Worm (Caenorhabditis elegans) whole organism, L1 larva: ENCODE data around the gene T04A8.13.
A peak's percentile ranks its signal among the peaks of the same experiment; 100 is the strongest.

Experiments used
- C16A3.4 ChIP-seq: fragments of 150-350 bp; optimal IDR thresholded peaks from 2 replicates; lab custom pipeline; 2014; ENCODE audit warnings: missing biosample characterization, missing genetic modification characterization
- C34B4.2 ChIP-seq: sonication (generic microtip); optimal IDR thresholded peaks from 2 replicates; lab custom pipeline; 2017; ENCODE audit warnings: mild to moderate bottlenecking, missing genetic modification characterization, missing compliant biosample characterization
- blmp-1 ChIP-seq: fragments of 150-350 bp; optimal IDR thresholded peaks from 2 replicates; lab custom pipeline; 2014; ENCODE audit warnings: missing biosample characterization, missing genetic modification characterization
- ceh-63 ChIP-seq: fragments of 200-800 bp; sonication (Bioruptor generic); optimal IDR thresholded peaks from 2 replicates; lab custom pipeline; 2018; ENCODE audit warnings: mild to moderate bottlenecking, missing genetic modification characterization, missing compliant biosample characterization
- ceh-8 ChIP-seq: fragments of 200-800 bp; sonication (Bioruptor generic); optimal IDR thresholded peaks from 2 replicates; lab custom pipeline; 2018; ENCODE audit warnings: mild to moderate bottlenecking, missing genetic modification characterization, moderate library complexity, missing compliant biosample characterization
- ceh-90 ChIP-seq: sonication (generic microtip); optimal IDR thresholded peaks from 2 replicates; lab custom pipeline; 2016; ENCODE audit warnings: missing genetic modification characterization, missing compliant biosample characterization
- dpl-1 ChIP-seq, 3 experiments: fragments of 150-350 bp in 2 of 3; sonication (generic microtip) in 1 of 3; optimal IDR thresholded peaks; 2 replicates each; lab custom pipeline; 2014 to 2017; ENCODE audit warnings: missing biosample characterization in 3 of 3, missing genetic modification characterization in 3 of 3, missing genetic modification reagents in 3 of 3
- dsc-1 ChIP-seq: sonication (generic microtip); optimal IDR thresholded peaks from 2 replicates; lab custom pipeline; 2016; ENCODE audit warnings: mild to moderate bottlenecking, missing genetic modification characterization, missing compliant biosample characterization
- efl-1 ChIP-seq, 4 experiments: fragments of 150-350 bp; optimal IDR thresholded peaks in 3 of 4; peaks in 1 of 4; 1 replicate in 1 of 4; 2 replicates in 3 of 4; lab custom pipeline; 2014; ENCODE audit warnings: missing biosample characterization in 2 of 4, missing genetic modification characterization in 2 of 4, missing genetic modification reagents in 2 of 4
- efl-3 ChIP-seq: fragments of 200-800 bp; sonication (Bioruptor generic); optimal IDR thresholded peaks from 2 replicates; lab custom pipeline; 2018; ENCODE audit warnings: mild to moderate bottlenecking, missing genetic modification characterization, missing compliant biosample characterization
- egl-13 ChIP-seq: sonication (generic microtip); optimal IDR thresholded peaks from 2 replicates; lab custom pipeline; 2016; ENCODE audit warnings: missing genotype, missing genetic modification reagents, missing genetic modification characterization, missing compliant biosample characterization
- egl-27 ChIP-seq, 2 experiments: fragments of 150-350 bp in 1 of 2; sonication (generic microtip); optimal IDR thresholded peaks; 3 replicates each; lab custom pipeline; 2017 to 2018; ENCODE audit warnings: missing biosample characterization in 2 of 2, missing genetic modification characterization in 2 of 2, missing genetic modification reagents in 2 of 2
- elt-3 ChIP-seq, 6 experiments: fragments of 150-350 bp in 1 of 6; sonication (generic microtip); optimal IDR thresholded peaks; 2 replicates each; lab custom pipeline; 2017 to 2018; ENCODE audit warnings: missing biosample characterization in 6 of 6, missing genetic modification characterization in 6 of 6, inconsistent platforms in 1 of 6
- fkh-10 ChIP-seq: sonication (generic microtip); optimal IDR thresholded peaks from 2 replicates; lab custom pipeline; 2017; ENCODE audit warnings: missing biosample characterization, missing genetic modification reagents, missing genetic modification characterization
- fkh-8 ChIP-seq: sonication (generic microtip); optimal IDR thresholded peaks from 2 replicates; lab custom pipeline; 2016; ENCODE audit warnings: mild to moderate bottlenecking, missing genetic modification characterization, missing compliant biosample characterization
- grh-1 ChIP-seq: fragments of 200-800 bp; sonication (Bioruptor generic); IDR thresholded peaks from 2 replicates; pipeline ENCODE4 v1.3.6; 2022; ENCODE audit warnings: missing genetic modification reagents, missing genetic modification characterization, missing compliant biosample characterization
- hlh-4 ChIP-seq: sonication (generic microtip); optimal IDR thresholded peaks from 2 replicates; lab custom pipeline; 2016; ENCODE audit warnings: mild to moderate bottlenecking, missing genetic modification characterization, missing compliant biosample characterization
- hpl-2 ChIP-seq: fragments of 150-350 bp; optimal IDR thresholded peaks from 2 replicates; lab custom pipeline; 2014; ENCODE audit warnings: missing biosample characterization, missing genetic modification reagents, missing genetic modification characterization
- irx-1 ChIP-seq: sonication (generic microtip); optimal IDR thresholded peaks from 2 replicates; lab custom pipeline; 2016; ENCODE audit warnings: missing genetic modification characterization, missing compliant biosample characterization
- isw-1 ChIP-seq: fragments of 200-800 bp; sonication (Bioruptor generic); IDR thresholded peaks from 2 replicates; pipeline ENCODE4 v1.3.6; 2022; ENCODE audit warnings: missing genetic modification characterization, missing compliant biosample characterization
- lin-14 ChIP-seq: fragments of 200-800 bp; sonication (Bioruptor generic); optimal IDR thresholded peaks from 2 replicates; lab custom pipeline; 2018; ENCODE audit warnings: mild to moderate bottlenecking, missing genetic modification characterization, moderate library complexity, missing compliant biosample characterization
- lin-15B ChIP-seq: fragments of 150-350 bp; sonication (generic microtip); optimal IDR thresholded peaks from 3 replicates; lab custom pipeline; 2014; ENCODE audit warnings: missing biosample characterization, missing genetic modification characterization
- lir-3 ChIP-seq: sonication (generic microtip); optimal IDR thresholded peaks from 2 replicates; lab custom pipeline; 2016; ENCODE audit warnings: mild to moderate bottlenecking, missing genetic modification characterization, moderate library complexity, missing compliant biosample characterization; ENCODE audit not compliant: poor library complexity
- mab-9 ChIP-seq: fragments of 200-800 bp; sonication (Bioruptor generic); IDR thresholded peaks from 2 replicates; pipeline ENCODE4 v1.3.6; 2022; ENCODE audit warnings: missing genetic modification reagents, missing genetic modification characterization, missing compliant biosample characterization
- mef-2 ChIP-seq: fragments of 150-350 bp; optimal IDR thresholded peaks from 2 replicates; lab custom pipeline; 2014; ENCODE audit warnings: missing biosample characterization, missing genetic modification characterization
- mep-1 ChIP-seq: fragments of 150-350 bp; optimal IDR thresholded peaks from 2 replicates; lab custom pipeline; 2014; ENCODE audit warnings: missing biosample characterization, missing genetic modification characterization
- nhr-11 ChIP-seq: fragments of 150-350 bp; optimal IDR thresholded peaks from 2 replicates; lab custom pipeline; 2014; ENCODE audit warnings: missing biosample characterization, missing genetic modification characterization
- nhr-12 ChIP-seq: sonication (generic microtip); optimal IDR thresholded peaks from 2 replicates; lab custom pipeline; 2017; ENCODE audit warnings: missing biosample characterization, missing genetic modification characterization
- nhr-20 ChIP-seq: sonication (generic microtip); optimal IDR thresholded peaks from 2 replicates; lab custom pipeline; 2016; ENCODE audit warnings: mild to moderate bottlenecking, missing genetic modification characterization, missing compliant biosample characterization
- nhr-237 ChIP-seq: fragments of 150-350 bp; optimal IDR thresholded peaks from 2 replicates; lab custom pipeline; 2014; ENCODE audit warnings: missing biosample characterization, missing genetic modification characterization
- nhr-47 ChIP-seq: sonication (generic microtip); optimal IDR thresholded peaks from 2 replicates; lab custom pipeline; 2016; ENCODE audit warnings: mild to moderate bottlenecking, missing genetic modification characterization, moderate library complexity, missing compliant biosample characterization
- nhr-71 ChIP-seq: sonication (generic microtip); optimal IDR thresholded peaks from 2 replicates; lab custom pipeline; 2016; ENCODE audit warnings: mild to moderate bottlenecking, missing genetic modification characterization, moderate library complexity, missing compliant biosample characterization
- nhr-77 ChIP-seq: fragments of 150-350 bp; optimal IDR thresholded peaks from 2 replicates; lab custom pipeline; 2014; ENCODE audit warnings: missing biosample characterization, missing genetic modification characterization
- nhr-85 ChIP-seq: sonication (generic microtip); peaks from one replicate; lab custom pipeline; 2016; ENCODE audit warnings: missing genetic modification characterization, inconsistent platforms, missing compliant biosample characterization
- pag-3 ChIP-seq: sonication (generic microtip); optimal IDR thresholded peaks from 2 replicates; lab custom pipeline; 2017; ENCODE audit warnings: missing genetic modification characterization, mild to moderate bottlenecking, missing compliant biosample characterization, antibody characterized with exemption, borderline replicate concordance; ENCODE audit not compliant: insufficient read depth
- pax-3 ChIP-seq: fragments of 200-800 bp; sonication (Bioruptor generic); optimal IDR thresholded peaks from 2 replicates; lab custom pipeline; 2018; ENCODE audit warnings: mild to moderate bottlenecking, missing genetic modification characterization, moderate library complexity, missing compliant biosample characterization
- rnt-1 ChIP-seq: sonication (generic microtip); optimal IDR thresholded peaks from 2 replicates; lab custom pipeline; 2016; ENCODE audit warnings: mild to moderate bottlenecking, missing genetic modification characterization, moderate library complexity, missing compliant biosample characterization
- skn-1 ChIP-seq: fragments of 150-350 bp; optimal IDR thresholded peaks from 2 replicates; lab custom pipeline; 2014; ENCODE audit warnings: missing biosample characterization, missing genetic modification characterization
- sptf-1 ChIP-seq: fragments of 150-350 bp; optimal IDR thresholded peaks from 2 replicates; lab custom pipeline; 2014; ENCODE audit warnings: missing biosample characterization, missing genetic modification characterization
- sup-37 ChIP-seq: fragments of 200-800 bp; sonication (Bioruptor generic); optimal IDR thresholded peaks from 2 replicates; lab custom pipeline; 2018; ENCODE audit warnings: mild to moderate bottlenecking, missing genetic modification characterization, missing compliant biosample characterization
- swsn-7 ChIP-seq: sonication (generic microtip); optimal IDR thresholded peaks from 2 replicates; lab custom pipeline; 2016; ENCODE audit warnings: missing genetic modification characterization, missing compliant biosample characterization
- tlp-1 ChIP-seq: fragments of 150-350 bp; optimal IDR thresholded peaks from 2 replicates; lab custom pipeline; 2014; ENCODE audit warnings: missing biosample characterization, missing genetic modification characterization
- unc-130 ChIP-seq: fragments of 150-350 bp; optimal IDR thresholded peaks from 2 replicates; lab custom pipeline; 2017; ENCODE audit warnings: missing biosample characterization, missing genetic modification characterization, inconsistent platforms
- unc-30 ChIP-seq: sonication (generic microtip); optimal IDR thresholded peaks from 2 replicates; lab custom pipeline; 2017; ENCODE audit warnings: missing biosample characterization, missing genetic modification characterization
- unc-86 ChIP-seq: sonication (generic microtip); optimal IDR thresholded peaks from 2 replicates; lab custom pipeline; 2016; ENCODE audit warnings: missing genetic modification characterization, missing compliant biosample characterization
- unc-98 ChIP-seq: fragments of 200-800 bp; sonication (Bioruptor generic); IDR thresholded peaks from 2 replicates; pipeline ENCODE4 v1.3.6; 2022; ENCODE audit warnings: missing genetic modification characterization, missing compliant biosample characterization
- xbp-1 ChIP-seq: sonication (generic microtip); optimal IDR thresholded peaks from 2 replicates; lab custom pipeline; 2016; ENCODE audit warnings: missing genetic modification characterization, missing compliant biosample characterization
- ztf-11 ChIP-seq, 2 experiments: sonication (generic microtip); optimal IDR thresholded peaks; 2 replicates each; lab custom pipeline; 2016 to 2017; ENCODE audit warnings: missing genetic modification characterization in 2 of 2, missing biosample characterization in 1 of 2, missing compliant biosample characterization in 1 of 2
- ztf-4 ChIP-seq: fragments of 150-350 bp; optimal IDR thresholded peaks from 2 replicates; lab custom pipeline; 2014; ENCODE audit warnings: missing biosample characterization, missing genetic modification characterization

Gene T04A8.13

DNA sequence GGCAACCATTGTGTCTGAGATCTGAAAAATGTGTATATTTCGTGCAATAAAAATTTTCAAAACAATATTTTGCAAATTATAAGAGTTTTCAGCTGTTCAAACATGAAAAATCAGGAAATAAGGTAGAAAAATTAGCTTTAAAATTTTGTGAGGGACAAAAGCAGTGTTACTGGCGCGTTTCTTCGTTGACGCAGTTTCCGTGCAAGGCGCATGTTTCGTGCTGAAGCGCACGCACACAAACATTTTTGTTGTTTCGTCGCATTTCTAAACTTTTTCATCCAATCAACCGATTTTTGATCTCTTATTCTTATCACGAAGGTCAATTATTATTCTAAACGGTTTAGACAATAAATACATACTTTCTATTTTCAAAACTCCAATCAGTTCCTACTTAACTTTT, 13.5 kb upstream of the T04A8.13 start, which contains the start of gene nifk-1 (continued):
- TF ChIP-seq ceh-8 (GFP tag; lab: Kevin White, UChicago) (no peak), dpl-1 (GFP tag; optimal IDR thresholded peaks at IDR 0.05; lab: Kevin White, UChicago) (peak; percentile 71 to 83 (median 80)), rnt-1 (tag; lab: Kevin White, UChicago) (peak; percentile 67), ztf-4 (tag; lab: Kevin White, UChicago) (no peak), lin-14 (GFP tag; lab: Kevin White, UChicago) (no peak), unc-30 (tag; lab: Kevin White, UChicago) (no peak), lir-3 (tag; lab: Kevin White, UChicago) (no peak), tlp-1 (tag; lab: Kevin White, UChicago) (no peak), nhr-237 (tag; lab: Kevin White, UChicago) (no peak), hpl-2 (no peak), irx-1 (tag; lab: Kevin White, UChicago) (no peak), nhr-11 (tag; lab: Kevin White, UChicago) (no peak), fkh-8 (tag; lab: Kevin White, UChicago) (peak; percentile 12), skn-1 (tag; lab: Kevin White, UChicago) (peak; percentile 28), isw-1 (GFP tag; lab: Robert Waterston, UW) (no peak), sptf-1 (tag; lab: Kevin White, UChicago) (no peak), nhr-20 (tag; lab: Kevin White, UChicago) (peak; percentile 65), xbp-1 (tag; lab: Kevin White, UChicago) (peak; percentile 48), ztf-11 (tag; optimal IDR thresholded peaks at IDR 0.05; lab: Kevin White, UChicago) (no peak), dsc-1 (no peak), pag-3 (no peak), lin-15B (tag; lab: Kevin White, UChicago) (peak; percentile 19), C34B4.2 (tag; lab: Kevin White, UChicago) (no peak), efl-3 (GFP tag; lab: Kevin White, UChicago) (no peak), swsn-7 (tag; lab: Kevin White, UChicago) (peak; percentile 37), efl-1 (optimal IDR thresholded peaks at IDR 0.05; lab: Kevin White, UChicago) (peak; percentile 66 to 78), efl-1 (GFP tag; optimal IDR thresholded peaks at IDR 0.05 in 1 of 2; lab: Kevin White, UChicago) (peak; percentile 75 to 94), unc-86 (tag; lab: Kevin White, UChicago) (no peak), nhr-85 (tag; lab: Kevin White, UChicago) (peak; percentile 83), unc-98 (GFP tag; lab: Robert Waterston, UW) (no peak), mab-9 (GFP tag; lab: Robert Waterston, UW) (no peak), elt-3 (tag; optimal IDR thresholded peaks at IDR 0.05; lab: Kevin White, UChicago) (peak in 2 of 6 experiments; percentile 55 to 81), pax-3 (tag; lab: Kevin White, UChicago) (no peak), egl-13 (tag; lab: Kevin White, UChicago) (no peak), fkh-10 (peak; percentile 10), mef-2 (no peak), ceh-63 (no peak), hlh-4 (tag; lab: Kevin White, UChicago) (no peak), egl-27 (tag; optimal IDR thresholded peaks at IDR 0.05; lab: Kevin White, UChicago) (no peak), nhr-12 (tag; lab: Kevin White, UChicago) (no peak), blmp-1 (tag; lab: Kevin White, UChicago) (peak; percentile 29), nhr-71 (tag; lab: Kevin White, UChicago) (peak; percentile 73), ceh-90 (tag; lab: Kevin White, UChicago) (no peak), nhr-47 (tag; lab: Kevin White, UChicago) (peak; percentile 61), sup-37 (GFP tag; lab: Kevin White, UChicago) (no peak), nhr-77 (tag; lab: Kevin White, UChicago) (peak; percentile 9), unc-130 (tag; lab: Kevin White, UChicago) (peak; percentile 49), C16A3.4 (tag; lab: Kevin White, UChicago) (peak; percentile 80), grh-1 (GFP tag; lab: Robert Waterston, UW) (no peak), mep-1 (peak; percentile 68)
